Worm (Caenorhabditis elegans): ENCODE data around the gene srh-69.

- TF ChIP-seq snpc-1.2 (GFP tag; IDR thresholded peaks at IDR 0.05) (no peak), mes-2 (tag; optimal IDR thresholded peaks at IDR 0.05; ENCODE audit: poor library complexity, severe bottlenecking) (no peak), zag-1 (tag; optimal IDR thresholded peaks at IDR 0.05) (no peak), vab-7 (GFP tag; IDR thresholded peaks at IDR 0.05) (no peak), jun-1 (tag; optimal IDR thresholded peaks at IDR 0.05) (no peak), ceh-20 (GFP tag; IDR thresholded peaks at IDR 0.05) (no peak), rbr-2 (tag; optimal IDR thresholded peaks at IDR 0.05) (no peak), daf-12 (tag; optimal IDR thresholded peaks at IDR 0.05) (no peak), mxl-2 (GFP tag; conservative IDR thresholded peaks at IDR 0.05) (no peak)
Observed at ce11 chrII:12530958-12531357, 16.4 kb upstream of the srh-69 start, which contains the start of gene srx-120.

Measured in whole organism, L4 larva.